Fruit fly (Drosophila melanogaster) S2 (cell line): ENCODE results near the gene sdk.

Experiments
- CG8478 ChIP-seq: fragments of >200 bp; optimal IDR thresholded peaks from 2 replicates; lab custom pipeline; 2018
- CTCF ChIP-seq, 2 experiments: fragments of >200 bp; optimal IDR thresholded peaks; 2 replicates each; lab custom pipeline; 2018

- no peak for TF ChIP-seq CG8478
- TF ChIP-seq CTCF (optimal IDR thresholded peaks at IDR 0.05; lab: Kevin White, UChicago), result peak; percentile 66 to 69
These were observed 78.4 kb downstream of the sdk start, which contains the start of gene RpL22 for dm6 chrX:765039-765508.
